Worm (Caenorhabditis elegans): ENCODE measurements around the gene F16B4.6.

DNA sequence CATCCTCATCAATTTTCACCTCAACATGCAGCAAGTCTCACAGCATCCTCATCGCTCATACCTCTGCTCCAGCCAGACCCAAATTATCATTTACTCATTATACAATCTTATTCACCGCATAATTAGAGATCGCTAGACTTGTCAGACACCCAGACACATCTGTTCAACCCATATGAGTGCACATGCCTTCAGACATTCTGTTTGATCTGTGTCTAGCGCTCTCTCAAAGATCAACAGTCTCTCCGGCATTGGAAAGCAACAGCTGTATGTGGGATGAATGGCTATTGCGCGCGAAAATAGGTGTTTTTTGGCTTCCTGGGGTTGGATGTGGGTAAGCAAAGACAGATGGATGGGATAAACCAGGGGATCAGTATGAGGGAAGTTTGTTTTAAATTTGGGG lies 14.4 kb upstream of the F16B4.6 start:
- TF ChIP-seq nfya-1 (tag; optimal IDR thresholded peaks at IDR 0.05; ENCODE audit: borderline replicate concordance, insufficient read depth), result no peak
- no peak for TF ChIP-seq dpl-1 (GFP tag; optimal IDR thresholded peaks at IDR 0.05)
- no peak for TF ChIP-seq ama-1 (optimal IDR thresholded peaks at IDR 0.05)
- TF ChIP-seq ama-1 (GFP tag; optimal IDR thresholded peaks at IDR 0.05), result no peak
- no peak for TF ChIP-seq unc-62 (GFP tag; optimal IDR thresholded peaks at IDR 0.05)
- no peak for TF ChIP-seq T07F8.4 (tag; optimal IDR thresholded peaks at IDR 0.05)
- no peak for TF ChIP-seq pha-4 (tag; optimal IDR thresholded peaks at IDR 0.05)
- no peak for TF ChIP-seq snpc-1.1 (tag; optimal IDR thresholded peaks at IDR 0.05; ENCODE audit: insufficient read depth)
- no peak for TF ChIP-seq egl-18 (GFP tag; IDR thresholded peaks at IDR 0.05)
- TF ChIP-seq ztf-3 (GFP tag; optimal IDR thresholded peaks at IDR 0.05), result no peak
- no peak for TF ChIP-seq ztf-6 (GFP tag; IDR thresholded peaks at IDR 0.05)
- no peak for TF ChIP-seq hmg-1.2 (GFP tag; IDR thresholded peaks at IDR 0.05)
- no peak for TF ChIP-seq mel-28 (tag; optimal IDR thresholded peaks at IDR 0.05; ENCODE audit: borderline replicate concordance)
- TF ChIP-seq K11D2.4 (GFP tag; IDR thresholded peaks at IDR 0.05), result no peak

Measured in whole organism, young adult.